Fruit fly (Drosophila melanogaster) whole organism, adult: ENCODE results near the gene amx.

Experiments
- CG14711 ChIP-seq: fragments of 200-800 bp; sonication (Bioruptor generic); optimal IDR thresholded peaks from 2 replicates; lab custom pipeline; 2018; ENCODE audit warnings: missing biosample characterization, mild to moderate bottlenecking, missing genetic modification characterization, moderate library complexity
- CG1620 ChIP-seq: fragments of 200-800 bp; sonication (Bioruptor generic); optimal IDR thresholded peaks from 2 replicates; lab custom pipeline; 2016; ENCODE audit warnings: missing biosample characterization, missing genetic modification characterization
- CG5204 ChIP-seq: fragments of 200-800 bp; sonication (Bioruptor generic); optimal IDR thresholded peaks from 2 replicates; lab custom pipeline; 2016; ENCODE audit warnings: missing biosample characterization, missing genetic modification characterization
- Clk ChIP-seq: fragments of 200-800 bp; sonication (Bioruptor generic); optimal IDR thresholded peaks from 2 replicates; lab custom pipeline; 2017; ENCODE audit warnings: missing biosample characterization, missing genetic modification characterization
- Crg-1 ChIP-seq: fragments of 200-800 bp; sonication (Bioruptor generic); optimal IDR thresholded peaks from 2 replicates; lab custom pipeline; 2016; ENCODE audit warnings: missing biosample characterization, missing genetic modification characterization
- Hr96 ChIP-seq: fragments of 200-800 bp; sonication (Bioruptor generic); optimal IDR thresholded peaks from 2 replicates; lab custom pipeline; 2016; ENCODE audit warnings: missing biosample characterization, missing genetic modification characterization
- bab1 ChIP-seq: fragments of 200-800 bp; sonication (Bioruptor generic); optimal IDR thresholded peaks from 3 replicates; lab custom pipeline; 2019; ENCODE audit warnings: missing biosample characterization, mild to moderate bottlenecking, missing genetic modification characterization, moderate library complexity
- cic ChIP-seq: fragments of 200-800 bp; sonication (Bioruptor generic); optimal IDR thresholded peaks from 2 replicates; lab custom pipeline; 2017; ENCODE audit warnings: missing biosample characterization, mild to moderate bottlenecking, missing genetic modification characterization, moderate library complexity
- kay ChIP-seq: fragments of 200-800 bp; sonication (Bioruptor generic); peaks from one replicate; lab custom pipeline; 2016; ENCODE audit warnings: missing biosample characterization, missing genetic modification characterization, borderline replicate concordance
- ovo ChIP-seq: fragments of 200-800 bp; sonication (Bioruptor generic); optimal IDR thresholded peaks from 2 replicates; lab custom pipeline; 2016; ENCODE audit warnings: missing biosample characterization, missing genetic modification characterization
- pad ChIP-seq: fragments of 200-800 bp; sonication (Bioruptor generic); optimal IDR thresholded peaks from 3 replicates; lab custom pipeline; 2017; ENCODE audit warnings: missing biosample characterization, missing genetic modification characterization, mild to moderate bottlenecking, moderate library complexity, missing genetic modification reagents
- toe ChIP-seq: fragments of 200-800 bp; sonication (Bioruptor generic); optimal IDR thresholded peaks from 2 replicates; lab custom pipeline; 2016; ENCODE audit warnings: missing biosample characterization, missing genetic modification characterization

- TF ChIP-seq bab1 (GFP tag; lab: Kevin White, UChicago) (peak; percentile 37), CG1620 (GFP tag; lab: Kevin White, UChicago) (no peak), Clk (GFP tag; lab: Kevin White, UChicago) (no peak), CG14711 (tag; lab: Kevin White, UChicago) (peak; percentile 22), ovo (GFP tag; lab: Kevin White, UChicago) (peak; percentile 17), CG5204 (peak; percentile 21), Crg-1 (GFP tag; lab: Kevin White, UChicago) (no peak), Hr96 (no peak), kay (no peak), cic (no peak), toe (GFP tag; lab: Kevin White, UChicago) (no peak), pad (no peak)
Observed at dm6 chrX:9251212-9251877, 4.2 kb upstream of the amx start.
